Worm (Caenorhabditis elegans): ENCODE measurements around the gene wdr-5.3.

The wdr-5.3 gene

DNA sequence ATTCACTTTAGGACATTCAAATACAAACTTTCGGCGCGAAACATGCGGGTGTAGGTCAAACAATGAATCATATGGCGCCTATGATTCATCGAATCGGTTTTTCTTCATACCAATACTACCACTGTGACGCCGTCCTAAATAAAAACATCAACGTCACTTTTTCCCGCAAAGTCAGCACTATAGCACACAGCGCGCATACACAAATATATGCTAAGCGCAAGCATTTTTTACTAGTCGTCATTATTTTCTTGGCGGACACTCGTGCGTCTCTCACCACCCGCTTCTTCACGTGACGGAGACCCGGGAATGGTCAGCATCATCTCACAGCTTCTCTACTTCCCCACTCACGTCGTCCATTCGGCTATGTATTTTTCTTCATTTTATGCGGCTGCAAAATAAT is 13.7 kb upstream of the wdr-5.3 start:
- TF ChIP-seq nhr-71 (tag; optimal IDR thresholded peaks at IDR 0.05) (peak; percentile 57), ceh-82 (tag; optimal IDR thresholded peaks at IDR 0.05) (no peak), lin-14 (GFP tag; optimal IDR thresholded peaks at IDR 0.05) (peak; percentile 65), jun-1 (tag; optimal IDR thresholded peaks at IDR 0.05) (peak; percentile 48), egl-13 (tag; optimal IDR thresholded peaks at IDR 0.05) (peak; percentile 27), mep-1 (tag; optimal IDR thresholded peaks at IDR 0.05) (peak; percentile 4), fos-1 (tag; optimal IDR thresholded peaks at IDR 0.05) (no peak), ets-5 (GFP tag; IDR thresholded peaks at IDR 0.05) (no peak), elt-3 (tag; optimal IDR thresholded peaks at IDR 0.05) (no peak), blmp-1 (tag; optimal IDR thresholded peaks at IDR 0.05) (peak; percentile 46), sptf-1 (tag; optimal IDR thresholded peaks at IDR 0.05) (no peak), lsy-2 (tag; optimal IDR thresholded peaks at IDR 0.05) (peak in 1 of 2 experiments; percentile 30), pax-3 (tag; optimal IDR thresholded peaks at IDR 0.05) (peak; percentile 38), unc-130 (tag; optimal IDR thresholded peaks at IDR 0.05) (no peak), unc-86 (tag; optimal IDR thresholded peaks at IDR 0.05) (peak; percentile 25), lin-35 (GFP tag; optimal IDR thresholded peaks at IDR 0.05) (peak; percentile 1 to 11), nhr-85 (tag) (peak; percentile 53), ces-1 (GFP tag; optimal IDR thresholded peaks at IDR 0.05) (no peak), nhr-47 (tag; optimal IDR thresholded peaks at IDR 0.05) (peak; percentile 40), fkh-4 (tag; optimal IDR thresholded peaks at IDR 0.05; ENCODE audit: borderline replicate concordance) (no peak), fkh-8 (tag; optimal IDR thresholded peaks at IDR 0.05) (peak; percentile 41), lin-15B (tag; optimal IDR thresholded peaks at IDR 0.05) (no peak), skn-1 (tag; optimal IDR thresholded peaks at IDR 0.05) (peak; percentile 51), nhr-77 (tag; optimal IDR thresholded peaks at IDR 0.05) (peak; percentile 23), mdl-1 (tag; optimal IDR thresholded peaks at IDR 0.05) (peak in 1 of 2 experiments; percentile 58)

ce11 chrV:10723583-10723982 is 13.3 kb upstream of the wdr-5.3 start:
- TF ChIP-seq nhr-71 (tag; optimal IDR thresholded peaks at IDR 0.05) (peak; percentile 22), snpc-4 (tag; optimal IDR thresholded peaks at IDR 0.05) (no peak), hlh-4 (tag; optimal IDR thresholded peaks at IDR 0.05) (peak; percentile 36), efl-1 (optimal IDR thresholded peaks at IDR 0.05) (no peak), efl-1 (GFP tag; optimal IDR thresholded peaks at IDR 0.05 in 1 of 2) (peak in 1 of 2 experiments; percentile 49)

ce11 chrV:10724472-10724871 is 12.4 kb upstream of the wdr-5.3 start:
- TF ChIP-seq tbx-2 (tag; optimal IDR thresholded peaks at IDR 0.05) (peak; percentile 44), nhr-11 (tag; optimal IDR thresholded peaks at IDR 0.05) (no peak), aly-2 (tag; optimal IDR thresholded peaks at IDR 0.05) (no peak), Y116A8C.19 (tag; optimal IDR thresholded peaks at IDR 0.05; ENCODE audit: borderline replicate concordance) (no peak), F16B12.6 (tag; optimal IDR thresholded peaks at IDR 0.05) (no peak), unc-86 (tag; optimal IDR thresholded peaks at IDR 0.05) (peak; percentile 17), tlp-1 (tag; optimal IDR thresholded peaks at IDR 0.05) (no peak), swsn-7 (tag; optimal IDR thresholded peaks at IDR 0.05) (no peak), nhr-71 (tag; optimal IDR thresholded peaks at IDR 0.05) (peak; percentile 12), lin-14 (GFP tag; optimal IDR thresholded peaks at IDR 0.05) (peak; percentile 25), lin-15B (tag; optimal IDR thresholded peaks at IDR 0.05) (no peak)

ce11 chrV:10725424-10725951 is 11.4 kb upstream of the wdr-5.3 start:
- TF ChIP-seq blmp-1 (tag; optimal IDR thresholded peaks at IDR 0.05): peak; percentile 53
- peak in 1 of 2 experiments; percentile 31 for TF ChIP-seq lin-35 (GFP tag; optimal IDR thresholded peaks at IDR 0.05)
- TF ChIP-seq nhr-71 (tag; optimal IDR thresholded peaks at IDR 0.05): peak; percentile 30
- TF ChIP-seq nhr-85 (tag): peak; percentile 62
- no peak for TF ChIP-seq fkh-10 (GFP tag; optimal IDR thresholded peaks at IDR 0.05)
- TF ChIP-seq nhr-20 (tag; optimal IDR thresholded peaks at IDR 0.05): peak; percentile 12
- TF ChIP-seq elt-2 (tag; optimal IDR thresholded peaks at IDR 0.05): no peak
- TF ChIP-seq lin-14 (GFP tag; optimal IDR thresholded peaks at IDR 0.05): peak; percentile 10
- TF ChIP-seq unc-130 (tag; optimal IDR thresholded peaks at IDR 0.05): peak; percentile 21
- no peak for TF ChIP-seq F16B12.6 (tag; optimal IDR thresholded peaks at IDR 0.05)
- no peak for TF ChIP-seq zag-1 (tag; optimal IDR thresholded peaks at IDR 0.05)
- TF ChIP-seq C34B4.2 (tag; optimal IDR thresholded peaks at IDR 0.05): no peak
- peak in 1 of 2 experiments; percentile 26 for TF ChIP-seq mdl-1 (tag; optimal IDR thresholded peaks at IDR 0.05)
- TF ChIP-seq nhr-11 (tag; optimal IDR thresholded peaks at IDR 0.05): no peak
- TF ChIP-seq efl-1 (optimal IDR thresholded peaks at IDR 0.05): no peak
- TF ChIP-seq efl-1 (GFP tag; optimal IDR thresholded peaks at IDR 0.05 in 1 of 2): peak in 1 of 2 experiments; percentile 63

Measured in whole organism, L1 larva.